Worm (Caenorhabditis elegans) whole organism, early embryonic: ENCODE measurements around the gene T10B9.14.

ENCODE experiments used
- B0310.2 ChIP-seq: sonication (generic microtip); optimal IDR thresholded peaks from 2 replicates; lab custom pipeline; 2016; ENCODE audit warnings: mild to moderate bottlenecking, missing genetic modification characterization, missing compliant biosample characterization
- aly-1 ChIP-seq: sonication (generic microtip); optimal IDR thresholded peaks from 2 replicates; lab custom pipeline; 2016; ENCODE audit warnings: missing genetic modification characterization, missing compliant biosample characterization
- ama-1 ChIP-seq: fragments of 150-350 bp; optimal IDR thresholded peaks from 2 replicates; lab custom pipeline; 2014
- ceh-13 ChIP-seq: fragments of 200-800 bp; sonication (Bioruptor generic); optimal IDR thresholded peaks from 2 replicates; lab custom pipeline; 2018; ENCODE audit warnings: mild to moderate bottlenecking, missing genetic modification characterization, missing compliant biosample characterization
- ceh-36 ChIP-seq: sonication (generic microtip); optimal IDR thresholded peaks from 2 replicates; lab custom pipeline; 2016; ENCODE audit warnings: missing genetic modification characterization, inconsistent platforms, missing compliant biosample characterization
- ets-7 ChIP-seq: sonication (generic microtip); optimal IDR thresholded peaks from 2 replicates; lab custom pipeline; 2016; ENCODE audit warnings: missing genotype, missing genetic modification characterization, missing compliant biosample characterization
- flt-1 ChIP-seq: fragments of 200-800 bp; sonication (Bioruptor generic); IDR thresholded peaks from 2 replicates; pipeline ENCODE4 v1.3.6; 2022; ENCODE audit warnings: missing genetic modification characterization, missing compliant biosample characterization
- hmbx-1 ChIP-seq: sonication (generic microtip); optimal IDR thresholded peaks from 2 replicates; lab custom pipeline; 2016; ENCODE audit warnings: mild to moderate bottlenecking, missing genetic modification characterization, missing compliant biosample characterization
- hnd-1 ChIP-seq: sonication (generic microtip); optimal IDR thresholded peaks from 2 replicates; lab custom pipeline; 2016; ENCODE audit warnings: missing genetic modification characterization, missing compliant biosample characterization
- sea-1 ChIP-seq: fragments of 200-800 bp; sonication (Bioruptor generic); conservative IDR thresholded peaks from 2 replicates; pipeline ENCODE4 v1.3.6; 2022; ENCODE audit warnings: missing genetic modification characterization, missing compliant biosample characterization
- tbx-11 ChIP-seq: fragments of 200-800 bp; sonication (Bioruptor generic); IDR thresholded peaks from 2 replicates; pipeline ENCODE4 v1.3.6; 2022; ENCODE audit warnings: missing genetic modification characterization, missing compliant biosample characterization
- tbx-37 ChIP-seq: fragments of 200-800 bp; sonication (Bioruptor generic); conservative IDR thresholded peaks from 2 replicates; pipeline ENCODE4 v1.3.6; 2022; ENCODE audit warnings: missing genetic modification reagents, missing genetic modification characterization, missing compliant biosample characterization
- tra-4 ChIP-seq: sonication (generic microtip); optimal IDR thresholded peaks from 2 replicates; lab custom pipeline; 2017; ENCODE audit warnings: missing genetic modification characterization, missing compliant biosample characterization

DNA sequence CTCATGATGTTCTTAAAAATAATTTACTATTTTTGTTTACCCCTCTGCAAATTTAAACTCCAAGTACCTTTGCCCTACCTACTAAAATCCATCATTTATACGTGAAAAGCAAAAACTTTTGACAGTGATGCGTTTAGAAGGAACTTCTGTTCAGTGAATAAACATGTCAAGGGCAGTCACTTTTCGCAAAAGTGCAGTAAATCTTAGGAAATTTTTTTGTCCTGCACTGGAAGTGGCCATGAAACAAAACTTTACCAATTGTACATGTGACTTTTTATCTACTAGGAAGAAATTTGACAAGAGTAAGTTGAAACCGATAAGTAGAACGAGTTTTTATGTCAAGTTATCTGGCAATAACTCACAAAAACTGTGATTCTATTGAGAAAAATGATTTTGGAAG is 4.0 kb upstream of the T10B9.14 start:
- no peak for TF ChIP-seq ets-7 (tag; lab: Kevin White, UChicago)
- no peak for TF ChIP-seq ama-1 (lab: Kevin White, UChicago)
- no peak for TF ChIP-seq ceh-13 (GFP tag; lab: Kevin White, UChicago)
- no peak for TF ChIP-seq hmbx-1 (tag; lab: Kevin White, UChicago)
- TF ChIP-seq tbx-11 (GFP tag; lab: Robert Waterston, UW), result no peak
- TF ChIP-seq ceh-36, result no peak
- TF ChIP-seq aly-1, result no peak
- TF ChIP-seq tbx-37 (GFP tag; lab: Robert Waterston, UW), result no peak
- no peak for TF ChIP-seq B0310.2 (tag; lab: Kevin White, UChicago)
- TF ChIP-seq hnd-1, result no peak
- TF ChIP-seq sea-1 (GFP tag; lab: Robert Waterston, UW), result no peak
- no peak for TF ChIP-seq tra-4 (tag; lab: Kevin White, UChicago)
- no peak for TF ChIP-seq flt-1 (GFP tag; lab: Robert Waterston, UW)
